Fruit fly (Drosophila melanogaster) whole organism, pupa: Measurements from ENCODE around the gene sob.

Experiments
- CG12605 ChIP-seq: fragments of 200-800 bp; sonication (Bioruptor generic); IDR thresholded peaks from 2 replicates; pipeline ENCODE4 v1.3.6; 2022; ENCODE audit warnings: missing biosample characterization, missing genetic modification characterization
- EcR ChIP-seq: fragments of 200-800 bp; sonication (Bioruptor generic); optimal IDR thresholded peaks from 3 replicates; lab custom pipeline; 2019; ENCODE audit warnings: missing biosample characterization, missing genetic modification characterization, mild to moderate bottlenecking, moderate library complexity, missing genetic modification reagents
- Pif1A ChIP-seq: fragments of 200-800 bp; sonication (Bioruptor generic); optimal IDR thresholded peaks from 3 replicates; lab custom pipeline; 2016; ENCODE audit warnings: missing biosample characterization, missing genetic modification characterization
- gl ChIP-seq: fragments of 200-800 bp; sonication (Bioruptor generic); optimal IDR thresholded peaks from 2 replicates; lab custom pipeline; 2018; ENCODE audit warnings: missing biosample characterization, mild to moderate bottlenecking, missing genetic modification characterization

dm6 chr2L:3587907-3588733 is 7.6 kb upstream of the sob start:
- TF ChIP-seq EcR (GFP tag; lab: Kevin White, UChicago) (peak; percentile 18), gl (tag; lab: Kevin White, UChicago) (peak; percentile 43), CG12605 (GFP tag; lab: Robert Waterston, UW) (peak; percentile 63), Pif1A (GFP tag; lab: Kevin White, UChicago) (peak; percentile 58)
